Fruit fly (Drosophila melanogaster) whole organism, embryonic: Measurements from ENCODE around the gene her.

ENCODE experiments used
- Ada2b ChIP-seq: fragments of 200-800 bp; sonication (Bioruptor generic); IDR thresholded peaks from 2 replicates; pipeline ENCODE4 v1.3.6; 2022; ENCODE audit warnings: missing biosample characterization, missing genetic modification characterization
- CG12104 ChIP-seq: fragments of 200-800 bp; sonication (Bioruptor generic); optimal IDR thresholded peaks from 3 replicates; lab custom pipeline; 2016; ENCODE audit warnings: missing biosample characterization, missing genetic modification characterization
- CG13775 ChIP-seq: fragments of 200-800 bp; sonication (Bioruptor generic); optimal IDR thresholded peaks from 3 replicates; lab custom pipeline; 2017; ENCODE audit warnings: missing biosample characterization, mild to moderate bottlenecking, missing genetic modification characterization
- CG15601 ChIP-seq: fragments of 200-800 bp; sonication (Bioruptor generic); optimal IDR thresholded peaks from 3 replicates; lab custom pipeline; 2019; ENCODE audit warnings: missing biosample characterization, mild to moderate bottlenecking, missing genetic modification characterization, moderate library complexity
- CG1602 ChIP-seq: fragments of 200-800 bp; sonication (Bioruptor generic); optimal IDR thresholded peaks from 3 replicates; lab custom pipeline; 2016; ENCODE audit warnings: missing biosample characterization, missing genetic modification characterization
- CG1647 ChIP-seq: fragments of 200-800 bp; sonication (Bioruptor generic); optimal IDR thresholded peaks from 3 replicates; lab custom pipeline; 2016; ENCODE audit warnings: missing biosample characterization, missing genetic modification characterization
- CG17328 ChIP-seq: fragments of 200-800 bp; sonication (Bioruptor generic); IDR thresholded peaks from 2 replicates; pipeline ENCODE4 v1.3.6; 2022; ENCODE audit warnings: missing biosample characterization, missing genetic modification characterization
- CG17385 ChIP-seq: fragments of 200-800 bp; sonication (Bioruptor generic); optimal IDR thresholded peaks from 3 replicates; lab custom pipeline; 2018; ENCODE audit warnings: missing biosample characterization, mild to moderate bottlenecking, missing genetic modification characterization
- CG31441 ChIP-seq: fragments of 200-800 bp; sonication (Bioruptor generic); IDR thresholded peaks from 2 replicates; pipeline ENCODE4 v1.3.6; 2022; ENCODE audit warnings: missing biosample characterization, missing genetic modification characterization
- CG3407 ChIP-seq: fragments of 200-800 bp; sonication (Bioruptor generic); optimal IDR thresholded peaks from 2 replicates; lab custom pipeline; 2018; ENCODE audit warnings: missing biosample characterization, mild to moderate bottlenecking, missing genetic modification characterization
- CG3838 ChIP-seq: fragments of 200-800 bp; sonication (Bioruptor generic); optimal IDR thresholded peaks from 3 replicates; lab custom pipeline; 2016; ENCODE audit warnings: missing biosample characterization, missing genetic modification characterization
- CG5245 ChIP-seq: fragments of 200-800 bp; sonication (Bioruptor generic); optimal IDR thresholded peaks from 3 replicates; lab custom pipeline; 2016; ENCODE audit warnings: missing biosample characterization, missing genetic modification characterization
- CG6254 ChIP-seq: fragments of 200-800 bp; sonication (Bioruptor generic); optimal IDR thresholded peaks from 3 replicates; lab custom pipeline; 2017; ENCODE audit warnings: mild to moderate bottlenecking, missing biosample characterization, missing genetic modification reagents, missing genetic modification characterization
- CG7556 ChIP-seq: fragments of 200-800 bp; sonication (Bioruptor generic); optimal IDR thresholded peaks from 2 replicates; lab custom pipeline; 2017; ENCODE audit warnings: missing biosample characterization, mild to moderate bottlenecking, missing genetic modification characterization
- CG8924 ChIP-seq: fragments of 200-800 bp; optimal IDR thresholded peaks from 3 replicates; lab custom pipeline; 2019; ENCODE audit warnings: missing biosample characterization, mild to moderate bottlenecking, missing genetic modification characterization, moderate library complexity
- CG9817 ChIP-seq: fragments of 200-800 bp; sonication (Bioruptor generic); optimal IDR thresholded peaks from 2 replicates; lab custom pipeline; 2018; ENCODE audit warnings: missing biosample characterization, mild to moderate bottlenecking, missing genetic modification characterization, moderate library complexity
- D ChIP-seq, 2 experiments: fragments of 200-800 bp in 1 of 2; fragments of >200 bp in 1 of 2; sonication (Bioruptor generic) in 1 of 2; optimal IDR thresholded peaks; 2 replicates in 1 of 2; 3 replicates in 1 of 2; lab custom pipeline; 2017; ENCODE audit warnings: mild to moderate bottlenecking in 1 of 2, missing biosample characterization in 1 of 2, missing genetic modification characterization in 1 of 2, missing genetic modification reagents in 1 of 2
- Dbx ChIP-seq: fragments of 200-800 bp; sonication (Bioruptor generic); IDR thresholded peaks from 3 replicates; pipeline ENCODE4 v1.3.6; 2022; ENCODE audit warnings: missing biosample characterization, missing genetic modification characterization
- Deaf1 ChIP-seq: fragments of 200-800 bp; optimal IDR thresholded peaks from 3 replicates; lab custom pipeline; 2019; ENCODE audit warnings: missing biosample characterization, mild to moderate bottlenecking, missing genetic modification characterization, moderate library complexity
- E2f1 ChIP-seq: fragments of 200-800 bp; sonication (Bioruptor generic); IDR thresholded peaks from 2 replicates; pipeline ENCODE4 v1.3.6; 2022; ENCODE audit warnings: missing biosample characterization, missing genetic modification characterization
- Eip74EF ChIP-seq, 2 experiments: fragments of 200-800 bp in 1 of 2; fragments of >200 bp in 1 of 2; sonication (Bioruptor generic) in 1 of 2; optimal IDR thresholded peaks; 2 replicates each; lab custom pipeline; 2017 to 2019; ENCODE audit warnings: missing biosample characterization in 2 of 2, missing genetic modification characterization in 2 of 2, mild to moderate bottlenecking in 1 of 2, moderate library complexity in 1 of 2
- Fer1 ChIP-seq: fragments of 200-800 bp; sonication (Bioruptor generic); optimal IDR thresholded peaks from 2 replicates; lab custom pipeline; 2017; ENCODE audit warnings: missing biosample characterization, mild to moderate bottlenecking, missing genetic modification characterization
- GATAe ChIP-seq: fragments of 200-800 bp; sonication (Bioruptor generic); conservative IDR thresholded peaks from 2 replicates; pipeline ENCODE4 v1.3.6; 2022; ENCODE audit warnings: missing biosample characterization, missing genetic modification characterization
- Jarid2 ChIP-seq: fragments of 200-800 bp; sonication (Bioruptor generic); optimal IDR thresholded peaks from 3 replicates; lab custom pipeline; 2017; ENCODE audit warnings: mild to moderate bottlenecking, missing biosample characterization, missing genetic modification reagents, missing genetic modification characterization
- Meics ChIP-seq: fragments of 200-800 bp; sonication (Bioruptor generic); optimal IDR thresholded peaks from 2 replicates; lab custom pipeline; 2017; ENCODE audit warnings: missing biosample characterization, mild to moderate bottlenecking, missing genetic modification characterization
- Nf-YC ChIP-seq: fragments of 200-800 bp; optimal IDR thresholded peaks from 3 replicates; lab custom pipeline; 2019; ENCODE audit warnings: missing biosample characterization, mild to moderate bottlenecking, missing genetic modification characterization, moderate library complexity
- Oli ChIP-seq: fragments of 200-800 bp; sonication (Bioruptor generic); optimal IDR thresholded peaks from 2 replicates; lab custom pipeline; 2018; ENCODE audit warnings: missing biosample characterization, mild to moderate bottlenecking, missing genetic modification characterization, moderate library complexity
- PHDP ChIP-seq: fragments of 200-800 bp; sonication (Bioruptor generic); optimal IDR thresholded peaks from 3 replicates; lab custom pipeline; 2018; ENCODE audit warnings: missing biosample characterization, mild to moderate bottlenecking, missing genetic modification characterization, moderate library complexity
- Six4 ChIP-seq: fragments of 200-800 bp; sonication (Bioruptor generic); optimal IDR thresholded peaks from 2 replicates; lab custom pipeline; 2016; ENCODE audit warnings: missing biosample characterization, missing genetic modification characterization
- Ssrp ChIP-seq: fragments of 200-800 bp; sonication (Bioruptor generic); optimal IDR thresholded peaks from 2 replicates; lab custom pipeline; 2018; ENCODE audit warnings: missing biosample characterization, mild to moderate bottlenecking, missing genetic modification characterization, moderate library complexity
- bbx ChIP-seq: fragments of 200-800 bp; sonication (Bioruptor generic); IDR thresholded peaks from 2 replicates; pipeline ENCODE4 v1.3.6; 2022; ENCODE audit warnings: missing biosample characterization, missing genetic modification characterization; ENCODE audit not compliant: partially characterized antibody
- bsh ChIP-seq, 2 experiments: fragments of 200-800 bp; sonication (Bioruptor generic); optimal IDR thresholded peaks; 2 replicates each; lab custom pipeline; 2017 to 2018; ENCODE audit warnings: mild to moderate bottlenecking in 2 of 2, missing biosample characterization in 2 of 2, missing genetic modification characterization in 2 of 2, moderate library complexity in 1 of 2
- ci ChIP-seq: fragments of 200-800 bp; sonication (Bioruptor generic); IDR thresholded peaks from 3 replicates; pipeline ENCODE4 v1.3.6; 2022; ENCODE audit warnings: missing biosample characterization, missing genetic modification characterization
- corto ChIP-seq: fragments of 200-800 bp; sonication (Bioruptor generic); optimal IDR thresholded peaks from 2 replicates; lab custom pipeline; 2016; ENCODE audit warnings: missing biosample characterization, mild to moderate bottlenecking, missing genetic modification characterization, moderate library complexity
- dan ChIP-seq: fragments of 200-800 bp; sonication (Bioruptor generic); IDR thresholded peaks from 2 replicates; pipeline ENCODE4 v1.3.6; 2022; ENCODE audit warnings: missing biosample characterization, missing genetic modification characterization
- fu2 ChIP-seq: fragments of 200-800 bp; sonication (Bioruptor generic); optimal IDR thresholded peaks from 2 replicates; lab custom pipeline; 2016; ENCODE audit warnings: missing biosample characterization, missing genetic modification characterization
- ind ChIP-seq: fragments of 200-800 bp; sonication (Bioruptor generic); optimal IDR thresholded peaks from 3 replicates; lab custom pipeline; 2016; ENCODE audit warnings: missing biosample characterization, missing genetic modification characterization
- nom ChIP-seq: fragments of 200-800 bp; sonication (Bioruptor generic); optimal IDR thresholded peaks from 2 replicates; lab custom pipeline; 2017; ENCODE audit warnings: missing biosample characterization, missing genetic modification characterization, mild to moderate bottlenecking, moderate library complexity, missing genetic modification reagents
- org-1 ChIP-seq: fragments of 200-800 bp; sonication (Bioruptor generic); optimal IDR thresholded peaks from 2 replicates; lab custom pipeline; 2017; ENCODE audit warnings: missing biosample characterization, missing genetic modification characterization
- run ChIP-seq: fragments of 200-800 bp; sonication (Bioruptor generic); optimal IDR thresholded peaks from 3 replicates; lab custom pipeline; 2018; ENCODE audit warnings: missing biosample characterization, mild to moderate bottlenecking, missing genetic modification characterization
- sens ChIP-seq: fragments of 200-800 bp; sonication (Bioruptor generic); peaks from one replicate; lab custom pipeline; 2016; ENCODE audit warnings: missing biosample characterization, missing genetic modification characterization
- sna ChIP-seq: fragments of 200-800 bp; sonication (Bioruptor generic); IDR thresholded peaks from 2 replicates; pipeline ENCODE4 v1.3.6; 2022; ENCODE audit warnings: missing biosample characterization, missing genetic modification characterization; ENCODE audit not compliant: partially characterized antibody
- trem ChIP-seq: fragments of 200-800 bp; optimal IDR thresholded peaks from 3 replicates; lab custom pipeline; 2019; ENCODE audit warnings: missing biosample characterization, mild to moderate bottlenecking, missing genetic modification characterization, moderate library complexity
- unc-4 ChIP-seq: fragments of 200-800 bp; sonication (Bioruptor generic); IDR thresholded peaks from 2 replicates; pipeline ENCODE4 v1.3.6; 2022; ENCODE audit warnings: missing biosample characterization, missing genetic modification characterization; ENCODE audit not compliant: partially characterized antibody

Gene her

dm6 chr2L:16683958-16684877 is 7.2 kb downstream of the her start, which contains the start of gene CG31807 (continued):
- peak; percentile 84 for TF ChIP-seq corto (GFP tag; lab: Kevin White, UChicago)
- TF ChIP-seq org-1 = peak; percentile 80
- peak; percentile 83 for TF ChIP-seq CG8924 (tag; lab: Kevin White, UChicago)
- TF ChIP-seq CG3838 (GFP tag; lab: Kevin White, UChicago) = peak; percentile 37

dm6 chr2L:16684908-16685611 is 8.1 kb downstream of the her start:
- TF ChIP-seq CG1647 (GFP tag; lab: Kevin White, UChicago) = no peak
- peak; percentile 77 for TF ChIP-seq Fer1 (GFP tag; lab: Kevin White, UChicago)
- peak; percentile 66 for TF ChIP-seq CG8924 (tag; lab: Kevin White, UChicago)
- peak; percentile 36 for TF ChIP-seq nom (GFP tag; lab: Kevin White, UChicago)
- no peak for TF ChIP-seq D (optimal IDR thresholded peaks at IDR 0.05; lab: Kevin White, UChicago)
- peak; percentile 31 for TF ChIP-seq D (GFP tag; optimal IDR thresholded peaks at IDR 0.05; lab: Kevin White, UChicago)
- no peak for TF ChIP-seq dan (GFP tag; lab: Robert Waterston, UW)
- peak; percentile 44 for TF ChIP-seq Ada2b
- TF ChIP-seq CG13775 (GFP tag; lab: Kevin White, UChicago) = peak; percentile 23
- peak; percentile 15 for TF ChIP-seq CG5245
- peak; percentile 78 for TF ChIP-seq CG17385
- TF ChIP-seq CG6254 (GFP tag; lab: Kevin White, UChicago) = peak; percentile 33
- peak; percentile 52 for TF ChIP-seq run (tag; lab: Kevin White, UChicago)
- no peak for TF ChIP-seq CG17328 (GFP tag; lab: Robert Waterston, UW)
- peak; percentile 80 for TF ChIP-seq PHDP (tag; lab: Kevin White, UChicago)
- peak; percentile 63 for TF ChIP-seq Deaf1 (tag; lab: Kevin White, UChicago)
- peak; percentile 80 for TF ChIP-seq CG7556 (GFP tag; lab: Kevin White, UChicago)
- peak; percentile 12 for TF ChIP-seq CG12104 (GFP tag; lab: Kevin White, UChicago)
- TF ChIP-seq bbx = no peak
- no peak for TF ChIP-seq fu2 (GFP tag; lab: Kevin White, UChicago)
- TF ChIP-seq Nf-YC = peak; percentile 56
- TF ChIP-seq E2f1 (GFP tag; lab: Robert Waterston, UW) = peak; percentile 45
- peak; percentile 8 for TF ChIP-seq CG1602 (GFP tag; lab: Kevin White, UChicago)
- no peak for TF ChIP-seq GATAe
- TF ChIP-seq Eip74EF (GFP tag; optimal IDR thresholded peaks at IDR 0.05; lab: Kevin White, UChicago) = peak in 1 of 2 experiments; percentile 71
- TF ChIP-seq Six4 (GFP tag; lab: Kevin White, UChicago) = peak; percentile 33
- no peak for TF ChIP-seq sna (GFP tag; lab: Robert Waterston, UW)
- peak; percentile 17 for TF ChIP-seq ind (GFP tag; lab: Kevin White, UChicago)
- no peak for TF ChIP-seq unc-4
- peak; percentile 49 for TF ChIP-seq trem (tag; lab: Kevin White, UChicago)
- peak; percentile 69 for TF ChIP-seq Meics
- peak; percentile 66 for TF ChIP-seq Oli
- no peak for TF ChIP-seq Dbx (GFP tag; lab: Robert Waterston, UW)
- TF ChIP-seq CG31441 (GFP tag; lab: Robert Waterston, UW) = peak; percentile 66
- peak; percentile 20 for TF ChIP-seq CG3407 (GFP tag; lab: Kevin White, UChicago)
- peak; percentile 40 for TF ChIP-seq CG9817 (tag; lab: Kevin White, UChicago)
- TF ChIP-seq CG15601 (tag; lab: Kevin White, UChicago) = peak; percentile 51
- TF ChIP-seq Ssrp (tag; lab: Kevin White, UChicago) = peak; percentile 57
- TF ChIP-seq bsh (GFP tag; optimal IDR thresholded peaks at IDR 0.05; lab: Kevin White, UChicago) = peak; percentile 61
- peak; percentile 20; the same call in 1 of the 3 replicates for TF ChIP-seq ci (GFP tag; lab: Robert Waterston, UW)
- TF ChIP-seq sens (GFP tag; lab: Kevin White, UChicago) = peak; percentile 17
- TF ChIP-seq Jarid2 (GFP tag; lab: Kevin White, UChicago) = peak; percentile 34
